Worm (Caenorhabditis elegans): ENCODE results near the gene fil-1.
A peak's percentile ranks its signal among the peaks of the same experiment; 100 is the strongest.

fil-1 gene

ce11 chrV:15000055-15000704 is 6.5 kb downstream of the fil-1 start, which contains the start of gene rps-16 (continued):
- TF ChIP-seq rec-8 (tag; optimal IDR thresholded peaks at IDR 0.05) (peak in 1 of 2 experiments; percentile 13), sdz-38 (tag; optimal IDR thresholded peaks at IDR 0.05) (no peak), hlh-12 (tag; optimal IDR thresholded peaks at IDR 0.05) (no peak), die-1 (tag; optimal IDR thresholded peaks at IDR 0.05) (peak; percentile 15), xnd-1 (tag; optimal IDR thresholded peaks at IDR 0.05) (peak; percentile 9), B0261.1 (tag; optimal IDR thresholded peaks at IDR 0.05) (no peak), F52B5.7 (tag; optimal IDR thresholded peaks at IDR 0.05) (no peak), B0019.2 (GFP tag; conservative IDR thresholded peaks at IDR 0.05) (no peak), lin-54 (GFP tag; optimal IDR thresholded peaks at IDR 0.05) (peak; percentile 39), repo-1 (tag; optimal IDR thresholded peaks at IDR 0.05) (no peak), lin-40 (tag; optimal IDR thresholded peaks at IDR 0.05) (no peak), aptf-2 (GFP tag; conservative IDR thresholded peaks at IDR 0.05) (no peak), attf-5 (GFP tag; optimal IDR thresholded peaks at IDR 0.05) (no peak), ZK185.1 (tag; optimal IDR thresholded peaks at IDR 0.05; ENCODE audit: poor library complexity, severe bottlenecking) (no peak), aptf-3 (GFP tag; IDR thresholded peaks at IDR 0.05) (no peak), somi-1 (GFP tag; optimal IDR thresholded peaks at IDR 0.05) (no peak), Y53G8AR.9 (GFP tag; conservative IDR thresholded peaks at IDR 0.05) (peak; percentile 77; the same call in 1 of the 2 replicates), ceh-58 (GFP tag; IDR thresholded peaks at IDR 0.05) (0 out of 2 replicates have a peak, but pooled peaks have one; percentile 85), nhr-90 (tag; optimal IDR thresholded peaks at IDR 0.05) (no peak), let-607 (tag; optimal IDR thresholded peaks at IDR 0.05) (no peak), athp-1 (tag; optimal IDR thresholded peaks at IDR 0.05) (peak; percentile 66), mxl-1 (tag; optimal IDR thresholded peaks at IDR 0.05) (no peak), Y95B8A.8 (GFP tag; IDR thresholded peaks at IDR 0.05) (0 out of 2 replicates have a peak, but pooled peaks have one; percentile 8), ztf-28 (GFP tag; IDR thresholded peaks at IDR 0.05) (no peak), ztf-3 (GFP tag; optimal IDR thresholded peaks at IDR 0.05) (no peak), madf-3 (GFP tag; IDR thresholded peaks at IDR 0.05) (peak; percentile 81), pbrm-1 (GFP tag; IDR thresholded peaks at IDR 0.05) (no peak)

- no peak for TF ChIP-seq pha-4 (tag; optimal IDR thresholded peaks at IDR 0.05)
- no peak for TF ChIP-seq gei-17 (GFP tag; optimal IDR thresholded peaks at IDR 0.05)
- TF ChIP-seq attf-6 (GFP tag; IDR thresholded peaks at IDR 0.05) = peak; percentile 35; the same call in 1 of the 2 replicates
- TF ChIP-seq atf-7 (tag; optimal IDR thresholded peaks at IDR 0.05) = no peak
- peak; percentile 87 for TF ChIP-seq zfh-2 (GFP tag; conservative IDR thresholded peaks at IDR 0.05)
- TF ChIP-seq lin-35 (GFP tag; optimal IDR thresholded peaks at IDR 0.05) = no peak
- no peak for TF ChIP-seq athp-1 (tag; optimal IDR thresholded peaks at IDR 0.05)
- TF ChIP-seq Y53G8AR.9 (GFP tag; conservative IDR thresholded peaks at IDR 0.05) = no peak
- TF ChIP-seq nhr-179 (tag; optimal IDR thresholded peaks at IDR 0.05) = no peak
- TF ChIP-seq snpc-1.3 (tag; optimal IDR thresholded peaks at IDR 0.05; ENCODE audit: insufficient read depth) = no peak
- TF ChIP-seq F10E7.11 (tag; optimal IDR thresholded peaks at IDR 0.05) = no peak
- TF ChIP-seq C17E4.6 (GFP tag; IDR thresholded peaks at IDR 0.05) = no peak
- TF ChIP-seq dox-1 (GFP tag; IDR thresholded peaks at IDR 0.05) = peak; percentile 11; the same call in 1 of the 2 replicates
- TF ChIP-seq bed-2 (GFP tag; IDR thresholded peaks at IDR 0.05) = no peak
- no peak for TF ChIP-seq attf-5 (GFP tag; optimal IDR thresholded peaks at IDR 0.05)
- peak; percentile 2 for TF ChIP-seq sptf-2 (GFP tag; optimal IDR thresholded peaks at IDR 0.05)
- no peak for TF ChIP-seq F23B12.7 (tag; optimal IDR thresholded peaks at IDR 0.05; ENCODE audit: insufficient read depth)
- TF ChIP-seq fkh-3 (tag; optimal IDR thresholded peaks at IDR 0.05) = no peak
- TF ChIP-seq madf-3 (GFP tag; IDR thresholded peaks at IDR 0.05) = no peak
- no peak for TF ChIP-seq ceh-27 (GFP tag; optimal IDR thresholded peaks at IDR 0.05)
- TF ChIP-seq madf-8 (GFP tag; conservative IDR thresholded peaks at IDR 0.05) = no peak
- TF ChIP-seq ekl-4 (GFP tag; IDR thresholded peaks at IDR 0.05) = no peak
- TF ChIP-seq tbx-9 (tag; optimal IDR thresholded peaks at IDR 0.05; ENCODE audit: borderline replicate concordance) = no peak
- TF ChIP-seq cebp-2 (GFP tag; IDR thresholded peaks at IDR 0.05) = no peak
Measured at ce11 chrV:15001536-15001935, 7.9 kb downstream of the fil-1 start.

Data from whole organism, young adult.